Worm (Caenorhabditis elegans): Measurements from ENCODE around the gene C18H2.5.
A peak's percentile ranks its signal among the peaks of the same experiment; 100 is the strongest.

The C18H2.5 gene

ce11 chrIII:7661978-7662377 is 32.2 kb downstream of the C18H2.5 start, which contains the start of gene lido-18:
Gene lido-18, plus strand, starts transcription at chrIII:7662278.
- TF ChIP-seq tbx-9 (tag; optimal IDR thresholded peaks at IDR 0.05; ENCODE audit: borderline replicate concordance) = no peak
- TF ChIP-seq zim-3 (tag; optimal IDR thresholded peaks at IDR 0.05) = no peak
- TF ChIP-seq F37B4.10 (GFP tag; IDR thresholded peaks at IDR 0.05) = no peak
- TF ChIP-seq mxl-1 (tag; optimal IDR thresholded peaks at IDR 0.05) = no peak
- no peak for TF ChIP-seq akir-1 (GFP tag; optimal IDR thresholded peaks at IDR 0.05)
- no peak for TF ChIP-seq egl-44 (GFP tag; IDR thresholded peaks at IDR 0.05)
- TF ChIP-seq repo-1 (tag; optimal IDR thresholded peaks at IDR 0.05) = no peak
- TF ChIP-seq nhr-120 (GFP tag; IDR thresholded peaks at IDR 0.05) = no peak
- TF ChIP-seq madf-3 (GFP tag; IDR thresholded peaks at IDR 0.05) = no peak
- no peak for TF ChIP-seq F52B5.7 (tag; optimal IDR thresholded peaks at IDR 0.05)
- no peak for TF ChIP-seq efl-1 (GFP tag; optimal IDR thresholded peaks at IDR 0.05)
- TF ChIP-seq dpff-1 (tag; optimal IDR thresholded peaks at IDR 0.05) = no peak
- TF ChIP-seq ztf-26 (tag; optimal IDR thresholded peaks at IDR 0.05) = no peak

- TF ChIP-seq ceh-27 (GFP tag; optimal IDR thresholded peaks at IDR 0.05) = peak; percentile 23
- no peak for TF ChIP-seq Y56A3A.18 (GFP tag; IDR thresholded peaks at IDR 0.05)
- TF ChIP-seq zfh-2 (GFP tag; conservative IDR thresholded peaks at IDR 0.05) = peak; percentile 86
Observed at ce11 chrIII:7661162-7661561, 33.0 kb downstream of the C18H2.5 start.

- TF ChIP-seq ztf-18 (tag; optimal IDR thresholded peaks at IDR 0.05) (peak; percentile 6), F37B4.10 (GFP tag; IDR thresholded peaks at IDR 0.05) (0 out of 2 replicates have a peak, but pooled peaks have one; percentile 11), lin-40 (tag; optimal IDR thresholded peaks at IDR 0.05) (no peak), efl-1 (GFP tag; optimal IDR thresholded peaks at IDR 0.05) (no peak), mcd-1 (GFP tag; IDR thresholded peaks at IDR 0.05) (0 out of 2 replicates have a peak, but pooled peaks have one; percentile 15), lin-26 (GFP tag; IDR thresholded peaks at IDR 0.05) (no peak), lsl-1 (GFP tag; optimal IDR thresholded peaks at IDR 0.05) (no peak), ets-4 (GFP tag; optimal IDR thresholded peaks at IDR 0.05) (no peak), ztf-26 (tag; optimal IDR thresholded peaks at IDR 0.05) (no peak), tlf-1 (GFP tag; optimal IDR thresholded peaks at IDR 0.05) (no peak), Y53F4B.3 (GFP tag; IDR thresholded peaks at IDR 0.05) (no peak), madf-3 (GFP tag; IDR thresholded peaks at IDR 0.05) (no peak), aptf-3 (GFP tag; IDR thresholded peaks at IDR 0.05) (no peak), ztf-25 (GFP tag; IDR thresholded peaks at IDR 0.05) (no peak), lir-1 (GFP tag; conservative IDR thresholded peaks at IDR 0.05) (no peak), snpc-4 (GFP tag; optimal IDR thresholded peaks at IDR 0.05) (no peak), snpc-4 (tag; optimal IDR thresholded peaks at IDR 0.05) (no peak), cebp-1 (GFP tag; IDR thresholded peaks at IDR 0.05) (no peak), cebp-1 (tag; optimal IDR thresholded peaks at IDR 0.05) (no peak), rpc-1 (optimal IDR thresholded peaks at IDR 0.05) (no peak), rpc-1 (tag; optimal IDR thresholded peaks at IDR 0.05) (no peak), atf-7 (tag; optimal IDR thresholded peaks at IDR 0.05) (no peak), tbx-9 (tag; optimal IDR thresholded peaks at IDR 0.05; ENCODE audit: borderline replicate concordance) (no peak), ztf-6 (GFP tag; IDR thresholded peaks at IDR 0.05) (no peak), rec-8 (tag; optimal IDR thresholded peaks at IDR 0.05) (no peak), athp-1 (tag; optimal IDR thresholded peaks at IDR 0.05) (no peak), Y53G8AR.9 (GFP tag; conservative IDR thresholded peaks at IDR 0.05) (no peak), C06A6.2 (GFP tag; conservative IDR thresholded peaks at IDR 0.05) (no peak), T07F8.4 (tag; optimal IDR thresholded peaks at IDR 0.05) (no peak), Y95B8A.8 (GFP tag; IDR thresholded peaks at IDR 0.05) (no peak), egl-44 (GFP tag; IDR thresholded peaks at IDR 0.05) (no peak), ceh-100 (GFP tag; IDR thresholded peaks at IDR 0.05) (no peak), xnd-1 (tag; optimal IDR thresholded peaks at IDR 0.05) (no peak), mes-4 (tag; optimal IDR thresholded peaks at IDR 0.05) (no peak), lin-35 (GFP tag; optimal IDR thresholded peaks at IDR 0.05) (no peak), somi-1 (GFP tag; optimal IDR thresholded peaks at IDR 0.05) (no peak), snpc-1.1 (tag; optimal IDR thresholded peaks at IDR 0.05; ENCODE audit: insufficient read depth) (no peak)
Observed at ce11 chrIII:7659440-7659839, 34.7 kb downstream of the C18H2.5 start.
